Fruit fly (Drosophila melanogaster) whole organism: ENCODE measurements around the gene CG9150.

ENCODE experiments used
- CG8478 ChIP-seq: fragments of >200 bp; optimal IDR thresholded peaks from 2 replicates; lab custom pipeline; 2018; ENCODE audit warnings: inconsistent platforms
- pan ChIP-seq: fragments of >200 bp; optimal IDR thresholded peaks from 2 replicates; lab custom pipeline; 2017
- psq ChIP-seq: fragments of >200 bp; optimal IDR thresholded peaks from 2 replicates; lab custom pipeline; 2017
- usp ChIP-seq: fragments of >200 bp; optimal IDR thresholded peaks from 2 replicates; lab custom pipeline; 2017; ENCODE audit warnings: missing biosample characterization, missing genetic modification characterization, mixed read lengths

- no peak for TF ChIP-seq pan (lab: Kevin White, UChicago)
- TF ChIP-seq usp, result no peak
- TF ChIP-seq psq (lab: Kevin White, UChicago), result no peak
- TF ChIP-seq CG8478 (lab: Kevin White, UChicago), result no peak
These were observed 16.3 kb upstream of the CG9150 start for dm6 chr2L:6084694-6085093.
